Fruit fly (Drosophila melanogaster): ENCODE measurements around the gene Irp-1A.

Gene Irp-1A

dm6 chr3R:22747423-22748090 lies 23.2 kb upstream of the Irp-1A start, which contains the start of gene CG17141 (continued):
- peak; percentile 6 for TF ChIP-seq CG17829 (tag; optimal IDR thresholded peaks at IDR 0.05)
- no peak for TF ChIP-seq CG6854 (GFP tag; optimal IDR thresholded peaks at IDR 0.05)
- TF ChIP-seq CG11723 (GFP tag; optimal IDR thresholded peaks at IDR 0.05) = no peak
- no peak for TF ChIP-seq Eip74EF (GFP tag; optimal IDR thresholded peaks at IDR 0.05)
- TF ChIP-seq CkIIα-i1 (GFP tag; IDR thresholded peaks at IDR 0.05) = no peak
- TF ChIP-seq Scr (GFP tag; IDR thresholded peaks at IDR 0.05; ENCODE audit: partially characterized antibody) = peak; percentile 31; the same call in 1 of the 2 replicates
- TF ChIP-seq bbx (GFP tag; IDR thresholded peaks at IDR 0.05; ENCODE audit: partially characterized antibody) = 0 out of 2 replicates have a peak, but pooled peaks have one; percentile 28
- TF ChIP-seq CG10565 (GFP tag; optimal IDR thresholded peaks at IDR 0.05) = no peak
- no peak for TF ChIP-seq CG42726 (GFP tag; IDR thresholded peaks at IDR 0.05; ENCODE audit: partially characterized antibody)
- TF ChIP-seq fd96Cb (tag; optimal IDR thresholded peaks at IDR 0.05) = no peak
- no peak for TF ChIP-seq CG4854 (GFP tag; optimal IDR thresholded peaks at IDR 0.05)
- no peak for TF ChIP-seq CG2199 (GFP tag; IDR thresholded peaks at IDR 0.05)
- peak; percentile 90 for TF ChIP-seq pzg (GFP tag; optimal IDR thresholded peaks at IDR 0.05)
- no peak for TF ChIP-seq hth (optimal IDR thresholded peaks at IDR 0.05)
- TF ChIP-seq CG4617 (GFP tag; optimal IDR thresholded peaks at IDR 0.05; ENCODE audit: borderline replicate concordance) = peak; percentile 28
- no peak for TF ChIP-seq nau (GFP tag; optimal IDR thresholded peaks at IDR 0.05)
- peak; percentile 64 for TF ChIP-seq CG3847 (GFP tag; IDR thresholded peaks at IDR 0.05)
- peak; percentile 71 to 96 for TF ChIP-seq crp (GFP tag; optimal IDR thresholded peaks at IDR 0.05)
- TF ChIP-seq Antp (GFP tag; optimal IDR thresholded peaks at IDR 0.05) = no peak
- no peak for TF ChIP-seq CG14860 (GFP tag; IDR thresholded peaks at IDR 0.05; ENCODE audit: partially characterized antibody)
- TF ChIP-seq CG1603 (tag; optimal IDR thresholded peaks at IDR 0.05) = peak; percentile 57
- TF ChIP-seq MBD-R2 (GFP tag; IDR thresholded peaks at IDR 0.05) = peak; percentile 97
- TF ChIP-seq jigr1 (GFP tag; IDR thresholded peaks at IDR 0.05) = no peak
- peak; percentile 55 for TF ChIP-seq HmgZ (tag; optimal IDR thresholded peaks at IDR 0.05)
- TF ChIP-seq Xbp1 (GFP tag; optimal IDR thresholded peaks at IDR 0.05) = no peak
- TF ChIP-seq abd-A (tag; optimal IDR thresholded peaks at IDR 0.05) = no peak
- TF ChIP-seq CG34422 (GFP tag; IDR thresholded peaks at IDR 0.05) = peak; percentile 28; the same call in 1 of the 3 replicates
- TF ChIP-seq Hr51 (GFP tag; optimal IDR thresholded peaks at IDR 0.05) = no peak
- TF ChIP-seq slou (GFP tag; optimal IDR thresholded peaks at IDR 0.05) = no peak
- TF ChIP-seq CG13287 (GFP tag; IDR thresholded peaks at IDR 0.05; ENCODE audit: partially characterized antibody) = peak; percentile 60
- TF ChIP-seq Oaz (GFP tag; IDR thresholded peaks at IDR 0.05) = no peak
- peak; percentile 77 for TF ChIP-seq CG3995 (GFP tag; optimal IDR thresholded peaks at IDR 0.05)
- no peak for TF ChIP-seq Dfd (GFP tag; optimal IDR thresholded peaks at IDR 0.05)
- TF ChIP-seq CG16813 (GFP tag; IDR thresholded peaks at IDR 0.05; ENCODE audit: partially characterized antibody) = peak; percentile 35; the same call in 1 of the 3 replicates
- no peak for TF ChIP-seq CG8765 (GFP tag; IDR thresholded peaks at IDR 0.05)
- no peak for TF ChIP-seq crc (GFP tag; optimal IDR thresholded peaks at IDR 0.05)
- no peak for TF ChIP-seq hbn (GFP tag; IDR thresholded peaks at IDR 0.05; ENCODE audit: partially characterized antibody)
- no peak for TF ChIP-seq CG18619 (GFP tag; optimal IDR thresholded peaks at IDR 0.05)
- peak; percentile 100 for TF ChIP-seq CG14710 (tag; optimal IDR thresholded peaks at IDR 0.05)
- peak; percentile 72 for TF ChIP-seq CG15514 (GFP tag; optimal IDR thresholded peaks at IDR 0.05)
- no peak for TF ChIP-seq sqz (GFP tag; optimal IDR thresholded peaks at IDR 0.05)
- TF ChIP-seq kah (GFP tag; optimal IDR thresholded peaks at IDR 0.05) = peak; percentile 25
- TF ChIP-seq Max (GFP tag; optimal IDR thresholded peaks at IDR 0.05) = no peak
- no peak for TF ChIP-seq CG4328 (GFP tag; optimal IDR thresholded peaks at IDR 0.05)
- 0 out of 4 replicates have a peak, but pooled peaks have one; percentile 27 for TF ChIP-seq Dll (GFP tag; IDR thresholded peaks at IDR 0.05; ENCODE audit: partially characterized antibody)
- TF ChIP-seq Poxn (GFP tag; IDR thresholded peaks at IDR 0.05) = no peak
- TF ChIP-seq CG2116 (GFP tag; optimal IDR thresholded peaks at IDR 0.05) = peak; percentile 32
- TF ChIP-seq CG17612 (GFP tag; IDR thresholded peaks at IDR 0.05) = no peak
